Fruit fly (Drosophila melanogaster): ENCODE results near the gene alpha-Man-IIa.

Gene alpha-Man-IIa

dm6 chr3R:9420439-9421234 lies 8.3 kb downstream of the alpha-Man-IIa start (continued):
- no peak for TF ChIP-seq knrl (GFP tag; IDR thresholded peaks at IDR 0.05; ENCODE audit: partially characterized antibody)
- no peak for TF ChIP-seq Nf-YC (tag; optimal IDR thresholded peaks at IDR 0.05)
- no peak for TF ChIP-seq CG3407 (GFP tag; optimal IDR thresholded peaks at IDR 0.05)
- no peak for TF ChIP-seq CG10565 (GFP tag; optimal IDR thresholded peaks at IDR 0.05)
- no peak for TF ChIP-seq ems (GFP tag; optimal IDR thresholded peaks at IDR 0.05)
- no peak for TF ChIP-seq ewg (GFP tag; optimal IDR thresholded peaks at IDR 0.05)
- no peak for TF ChIP-seq CG10462 (GFP tag; optimal IDR thresholded peaks at IDR 0.05)
- TF ChIP-seq jigr1 (GFP tag; IDR thresholded peaks at IDR 0.05): 0 out of 3 replicates have a peak, but pooled peaks have one; percentile 31
- TF ChIP-seq rib (GFP tag; IDR thresholded peaks at IDR 0.05): no peak
- no peak for TF ChIP-seq Atf6 (GFP tag; IDR thresholded peaks at IDR 0.05)
- peak; percentile 17 for TF ChIP-seq Blimp-1 (GFP tag; optimal IDR thresholded peaks at IDR 0.05)
- TF ChIP-seq CG4424 (GFP tag; optimal IDR thresholded peaks at IDR 0.05): no peak
- peak; percentile 21 for TF ChIP-seq CG2678 (tag; optimal IDR thresholded peaks at IDR 0.05)
- TF ChIP-seq CG11695 (GFP tag; IDR thresholded peaks at IDR 0.05): no peak
- TF ChIP-seq cg (GFP tag; optimal IDR thresholded peaks at IDR 0.05): no peak
- TF ChIP-seq Ets65A (GFP tag): peak; percentile 88
- no peak for TF ChIP-seq CG13624 (GFP tag; optimal IDR thresholded peaks at IDR 0.05)
- no peak for TF ChIP-seq lilli (GFP tag; optimal IDR thresholded peaks at IDR 0.05)
- peak; percentile 59 for TF ChIP-seq Drgx (GFP tag; IDR thresholded peaks at IDR 0.05)
- TF ChIP-seq ttk (GFP tag; IDR thresholded peaks at IDR 0.05): 0 out of 2 replicates have a peak, but pooled peaks have one; percentile 20
- TF ChIP-seq Med (GFP tag): peak; percentile 74
- no peak for TF ChIP-seq Atf-2 (GFP tag; optimal IDR thresholded peaks at IDR 0.05)
- TF ChIP-seq Sry-β (GFP tag; optimal IDR thresholded peaks at IDR 0.05): no peak
- no peak for TF ChIP-seq BEAF-32 (GFP tag; optimal IDR thresholded peaks at IDR 0.05)
- TF ChIP-seq lov (optimal IDR thresholded peaks at IDR 0.05): no peak
- no peak for TF ChIP-seq lov (GFP tag; IDR thresholded peaks at IDR 0.05)
- TF ChIP-seq CG9876 (GFP tag; optimal IDR thresholded peaks at IDR 0.05): no peak

dm6 chr3R:9422338-9422737 lies 10.0 kb downstream of the alpha-Man-IIa start:
- TF ChIP-seq Pdp1 (GFP tag; optimal IDR thresholded peaks at IDR 0.05) (peak in 1 of 2 experiments; percentile 64), eyg (GFP tag; optimal IDR thresholded peaks at IDR 0.05) (no peak)

dm6 chr3R:9424061-9424665 lies 11.8 kb downstream of the alpha-Man-IIa start:
- peak; percentile 18 for TF ChIP-seq abd-A (tag; optimal IDR thresholded peaks at IDR 0.05)
- TF ChIP-seq ato (GFP tag; IDR thresholded peaks at IDR 0.05; ENCODE audit: partially characterized antibody): no peak
- peak; percentile 81 for TF ChIP-seq vvl (GFP tag; IDR thresholded peaks at IDR 0.05)
- TF ChIP-seq CG18262 (tag; optimal IDR thresholded peaks at IDR 0.05): no peak
- no peak for TF ChIP-seq Sox102F (GFP tag; optimal IDR thresholded peaks at IDR 0.05)
- TF ChIP-seq CG42726 (GFP tag; IDR thresholded peaks at IDR 0.05; ENCODE audit: partially characterized antibody): no peak
- peak; percentile 63 for TF ChIP-seq CG12769 (tag; optimal IDR thresholded peaks at IDR 0.05)
- TF ChIP-seq CG4730 (GFP tag; IDR thresholded peaks at IDR 0.05): 0 out of 2 replicates have a peak, but pooled peaks have one; percentile 30
- TF ChIP-seq CG7963 (GFP tag; IDR thresholded peaks at IDR 0.05; ENCODE audit: partially characterized antibody): no peak
- TF ChIP-seq cg (GFP tag; optimal IDR thresholded peaks at IDR 0.05): peak; percentile 49
- 0 out of 4 replicates have a peak, but pooled peaks have one; percentile 46 for TF ChIP-seq chinmo (GFP tag; IDR thresholded peaks at IDR 0.05; ENCODE audit: partially characterized antibody)
- TF ChIP-seq Fer3 (tag; optimal IDR thresholded peaks at IDR 0.05): no peak
- no peak for TF ChIP-seq CG6272 (GFP tag; IDR thresholded peaks at IDR 0.05)
- 0 out of 3 replicates have a peak, but pooled peaks have one; percentile 49 for TF ChIP-seq CG6175 (GFP tag; IDR thresholded peaks at IDR 0.05)
- peak in 1 of 2 experiments; percentile 25 for TF ChIP-seq Hr78 (GFP tag; optimal IDR thresholded peaks at IDR 0.05)
- TF ChIP-seq ci (GFP tag; IDR thresholded peaks at IDR 0.05): peak; percentile 13; the same call in 1 of the 3 replicates
- peak; percentile 32; the same call in 1 of the 2 replicates for TF ChIP-seq CG4360 (GFP tag; IDR thresholded peaks at IDR 0.05)
- TF ChIP-seq org-1 (GFP tag; optimal IDR thresholded peaks at IDR 0.05): no peak
- TF ChIP-seq Med (GFP tag): peak; percentile 64
